Fruit fly (Drosophila melanogaster) whole organism, prepupa: ENCODE results near the gene CG12011.

Source experiments
- CG11294 ChIP-seq: fragments of 200-800 bp; sonication (Bioruptor generic); IDR thresholded peaks from 2 replicates; pipeline ENCODE4 v1.3.6; 2022; ENCODE audit warnings: missing biosample characterization, missing genetic modification characterization
- CG11762 ChIP-seq: fragments of 200-800 bp; sonication (Bioruptor generic); optimal IDR thresholded peaks from 3 replicates; lab custom pipeline; 2016; ENCODE audit warnings: missing biosample characterization, missing genetic modification characterization; ENCODE audit not compliant: insufficient read depth
- CG1621 ChIP-seq: fragments of 200-800 bp; sonication (Bioruptor generic); optimal IDR thresholded peaks from 3 replicates; lab custom pipeline; 2018; ENCODE audit warnings: missing biosample characterization, mild to moderate bottlenecking, missing genetic modification characterization
- CG32006 ChIP-seq: fragments of 200-800 bp; sonication (Bioruptor generic); optimal IDR thresholded peaks from 3 replicates; lab custom pipeline; 2017; ENCODE audit warnings: missing biosample characterization, mild to moderate bottlenecking, missing genetic modification characterization
- CG34406 ChIP-seq: fragments of 200-800 bp; sonication (Bioruptor generic); optimal IDR thresholded peaks from 3 replicates; lab custom pipeline; 2016; ENCODE audit warnings: missing biosample characterization, missing genetic modification characterization
- CG4318 ChIP-seq: fragments of 200-800 bp; sonication (Bioruptor generic); optimal IDR thresholded peaks from 3 replicates; lab custom pipeline; 2017; ENCODE audit warnings: missing biosample characterization, mild to moderate bottlenecking, missing genetic modification characterization
- CG6163 ChIP-seq: fragments of 200-800 bp; sonication (Bioruptor generic); IDR thresholded peaks from 3 replicates; pipeline ENCODE4 v1.3.6; 2022; ENCODE audit warnings: missing biosample characterization, missing genetic modification characterization
- CG6276 ChIP-seq: fragments of 200-800 bp; sonication (Bioruptor generic); optimal IDR thresholded peaks from 2 replicates; lab custom pipeline; 2017; ENCODE audit warnings: missing biosample characterization, mild to moderate bottlenecking, missing genetic modification characterization
- CG6808 ChIP-seq: fragments of 200-800 bp; sonication (Bioruptor generic); optimal IDR thresholded peaks from 3 replicates; lab custom pipeline; 2017; ENCODE audit warnings: missing biosample characterization, missing genetic modification characterization, mild to moderate bottlenecking, moderate library complexity, missing genetic modification reagents
- CG7368 ChIP-seq: fragments of 200-800 bp; sonication (Bioruptor generic); optimal IDR thresholded peaks from 3 replicates; lab custom pipeline; 2016; ENCODE audit warnings: missing biosample characterization, missing genetic modification characterization
- CG8119 ChIP-seq: fragments of 200-800 bp; sonication (Bioruptor generic); IDR thresholded peaks from 3 replicates; pipeline ENCODE4 v1.3.6; 2022; ENCODE audit warnings: missing biosample characterization, missing genetic modification characterization
- CG8319 ChIP-seq: fragments of 200-800 bp; sonication (Bioruptor generic); optimal IDR thresholded peaks from 3 replicates; lab custom pipeline; 2016; ENCODE audit warnings: missing biosample characterization, missing genetic modification characterization
- CG8632 ChIP-seq: fragments of 200-800 bp; sonication (Bioruptor generic); optimal IDR thresholded peaks from 3 replicates; lab custom pipeline; 2016; ENCODE audit warnings: missing biosample characterization, missing genetic modification characterization
- Eip75B ChIP-seq: fragments of 200-800 bp; sonication (Bioruptor generic); optimal IDR thresholded peaks from 3 replicates; lab custom pipeline; 2016; ENCODE audit warnings: missing biosample characterization, missing genetic modification characterization
- Eip78C ChIP-seq: fragments of 200-800 bp; sonication (Bioruptor generic); peaks from one replicate; lab custom pipeline; 2016; ENCODE audit warnings: missing biosample characterization, missing genetic modification characterization
- Ets21C ChIP-seq: fragments of 200-800 bp; sonication (Bioruptor generic); optimal IDR thresholded peaks from 3 replicates; lab custom pipeline; 2016; ENCODE audit warnings: missing biosample characterization, missing genetic modification characterization
- Ets96B ChIP-seq: fragments of 200-800 bp; optimal IDR thresholded peaks from 2 replicates; lab custom pipeline; 2019; ENCODE audit warnings: missing biosample characterization, mild to moderate bottlenecking, missing genetic modification characterization, moderate library complexity
- Gug ChIP-seq: fragments of 200-800 bp; sonication (Bioruptor generic); IDR thresholded peaks from 2 replicates; pipeline ENCODE4 v1.3.6; 2022; ENCODE audit warnings: missing biosample characterization, missing genetic modification characterization
- Hr38 ChIP-seq: sonication (Bioruptor generic); optimal IDR thresholded peaks from 2 replicates; lab custom pipeline; 2016; ENCODE audit warnings: missing biosample characterization, missing genetic modification characterization
- Hr4 ChIP-seq: fragments of 200-800 bp; sonication (Bioruptor generic); optimal IDR thresholded peaks from 3 replicates; lab custom pipeline; 2016; ENCODE audit warnings: missing biosample characterization, missing genetic modification characterization
- Lpt ChIP-seq: fragments of 200-800 bp; sonication (Bioruptor generic); optimal IDR thresholded peaks from 3 replicates; lab custom pipeline; 2016; ENCODE audit warnings: missing biosample characterization, missing genetic modification characterization
- Met ChIP-seq: fragments of 200-800 bp; sonication (Bioruptor generic); optimal IDR thresholded peaks from 3 replicates; lab custom pipeline; 2016; ENCODE audit warnings: missing biosample characterization, missing genetic modification characterization
- OdsH ChIP-seq: fragments of 200-800 bp; sonication (Bioruptor generic); optimal IDR thresholded peaks from 3 replicates; lab custom pipeline; 2016; ENCODE audit warnings: missing biosample characterization, missing genetic modification characterization
- cyc ChIP-seq: fragments of 200-800 bp; sonication (Bioruptor generic); optimal IDR thresholded peaks from 3 replicates; lab custom pipeline; 2016; ENCODE audit warnings: missing biosample characterization, missing genetic modification characterization
- eg ChIP-seq: fragments of 200-800 bp; sonication (Bioruptor generic); IDR thresholded peaks from 3 replicates; pipeline ENCODE4 v1.3.6; 2022; ENCODE audit warnings: missing biosample characterization, missing genetic modification characterization
- esn ChIP-seq: fragments of 200-800 bp; sonication (Bioruptor generic); optimal IDR thresholded peaks from 2 replicates; lab custom pipeline; 2016; ENCODE audit warnings: missing biosample characterization, mild to moderate bottlenecking, missing genetic modification characterization, moderate library complexity
- fd59A ChIP-seq: fragments of 200-800 bp; sonication (Bioruptor generic); optimal IDR thresholded peaks from 2 replicates; lab custom pipeline; 2017; ENCODE audit warnings: missing biosample characterization, mild to moderate bottlenecking, missing genetic modification characterization, missing genetic modification reagents
- fd85E ChIP-seq: fragments of 200-800 bp; sonication (Bioruptor generic); optimal IDR thresholded peaks from 3 replicates; lab custom pipeline; 2016; ENCODE audit warnings: missing biosample characterization, missing genetic modification characterization
- fkh ChIP-seq: fragments of 200-800 bp; sonication (Bioruptor generic); optimal IDR thresholded peaks from 3 replicates; lab custom pipeline; 2017; ENCODE audit warnings: missing biosample characterization, mild to moderate bottlenecking, missing genetic modification characterization, moderate library complexity
- net ChIP-seq: fragments of 200-800 bp; sonication (Bioruptor generic); optimal IDR thresholded peaks from 3 replicates; lab custom pipeline; 2016; ENCODE audit warnings: missing biosample characterization, missing genetic modification characterization
- ss ChIP-seq, 2 experiments: fragments of 200-800 bp; sonication (Bioruptor generic); optimal IDR thresholded peaks; 2 replicates in 1 of 2; 3 replicates in 1 of 2; lab custom pipeline; 2017 to 2018; ENCODE audit warnings: mild to moderate bottlenecking in 2 of 2, missing biosample characterization in 2 of 2, missing genetic modification characterization in 2 of 2, moderate library complexity in 1 of 2
- topi ChIP-seq: fragments of 200-800 bp; sonication (Bioruptor generic); optimal IDR thresholded peaks from 3 replicates; lab custom pipeline; 2016; ENCODE audit warnings: missing biosample characterization, missing genetic modification characterization
- vri ChIP-seq: fragments of 200-800 bp; sonication (Bioruptor generic); optimal IDR thresholded peaks from 3 replicates; lab custom pipeline; 2016; ENCODE audit warnings: missing biosample characterization, mild to moderate bottlenecking, missing genetic modification characterization

The CG12011 gene

DNA sequence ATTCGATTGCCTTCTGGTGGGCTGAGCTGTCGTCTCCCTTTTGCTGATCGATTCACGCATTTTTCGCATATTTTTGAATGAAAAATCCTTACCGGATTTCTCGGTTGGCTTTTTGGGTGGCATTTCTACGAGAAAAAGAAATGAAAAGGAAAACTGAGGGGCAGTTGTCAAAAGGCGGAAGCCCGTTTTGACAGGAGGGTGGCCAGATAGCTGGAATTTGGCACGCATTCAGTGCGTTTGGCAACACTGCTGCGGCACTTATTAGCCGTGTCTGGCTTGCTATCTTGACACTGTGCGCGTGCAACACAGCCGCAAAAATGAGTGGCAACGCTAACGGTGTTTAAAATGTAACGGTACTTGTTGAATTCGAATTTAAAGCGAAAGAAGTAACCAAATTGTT, 25.9 kb upstream of the CG12011 start, which contains the start of gene RpL23A (continued):
- TF ChIP-seq ss (GFP tag; optimal IDR thresholded peaks at IDR 0.05; lab: Kevin White, UChicago) (peak; percentile 56 to 85), fd59A (GFP tag; lab: Kevin White, UChicago) (peak; percentile 51), Gug (GFP tag; lab: Robert Waterston, UW) (peak; percentile 46; the same call in 1 of the 2 replicates), Ets96B (peak; percentile 39), Eip75B (peak; percentile 85), Ets21C (GFP tag; lab: Kevin White, UChicago) (peak; percentile 74)

DNA sequence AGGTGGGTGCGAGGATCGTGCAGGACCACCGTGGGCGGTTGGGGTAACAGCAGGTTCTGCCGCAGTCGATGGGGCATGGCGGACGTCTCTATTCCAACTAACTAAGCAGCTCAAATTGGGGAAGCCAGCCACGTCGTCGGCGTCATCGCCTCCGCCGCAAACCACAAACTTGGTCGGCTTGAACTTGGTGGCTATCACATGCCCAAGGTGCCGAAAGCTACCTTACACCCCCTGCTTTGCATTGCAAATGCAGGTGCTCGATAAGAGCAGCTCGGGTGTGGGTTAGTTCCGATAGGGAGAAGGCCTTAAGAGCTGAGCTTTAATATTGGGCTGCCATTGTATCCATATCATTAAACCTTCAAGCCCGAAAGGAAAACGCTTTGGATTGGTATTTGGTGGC, 24.4 kb upstream of the CG12011 start, which contains the start of gene RabX5:
RabX5 (minus strand) TSS at position 101 of the 400 bp plus-strand sequence.
- TF ChIP-seq eg (GFP tag; lab: Robert Waterston, UW) (no peak), net (no peak), cyc (no peak), CG32006 (GFP tag; lab: Kevin White, UChicago) (no peak), Hr38 (GFP tag; lab: Kevin White, UChicago) (no peak), Lpt (GFP tag; lab: Kevin White, UChicago) (no peak), CG8632 (no peak), CG4318 (GFP tag; lab: Kevin White, UChicago) (no peak), CG8319 (GFP tag; lab: Kevin White, UChicago) (no peak), CG34406 (GFP tag; lab: Kevin White, UChicago) (no peak)
- TF ChIP-seq, all 60 proteins: peak for 0

- no peak for TF ChIP-seq CG7368 (GFP tag; lab: Kevin White, UChicago)
- TF ChIP-seq CG8632 = no peak
- no peak for TF ChIP-seq eg (GFP tag; lab: Robert Waterston, UW)
- TF ChIP-seq Met (GFP tag; lab: Kevin White, UChicago) = no peak
- TF ChIP-seq CG1621 (tag; lab: Kevin White, UChicago) = no peak
- no peak for TF ChIP-seq fd85E (GFP tag; lab: Kevin White, UChicago)
- no peak for TF ChIP-seq Eip78C
- no peak for TF ChIP-seq cyc
- no peak for TF ChIP-seq Hr4 (GFP tag; lab: Kevin White, UChicago)
- TF ChIP-seq CG4318 (GFP tag; lab: Kevin White, UChicago) = no peak
- no peak for TF ChIP-seq CG8119 (GFP tag; lab: Robert Waterston, UW)
- no peak for TF ChIP-seq CG11294 (GFP tag; lab: Robert Waterston, UW)
- TF ChIP-seq vri = no peak
- TF ChIP-seq CG8319 (GFP tag; lab: Kevin White, UChicago) = no peak
- no peak for TF ChIP-seq CG6808
- TF ChIP-seq CG6276 (GFP tag; lab: Kevin White, UChicago) = no peak
- no peak for TF ChIP-seq esn (GFP tag; lab: Kevin White, UChicago)
- TF ChIP-seq CG6163 (GFP tag; lab: Robert Waterston, UW) = no peak
- TF ChIP-seq CG11762 (GFP tag; lab: Kevin White, UChicago) = no peak
Observed at dm6 chr3L:1672627-1673026, 21.8 kb upstream of the CG12011 start, which contains the start of gene CG13930. Gene CG13930, minus strand, starts transcription at chr3L:1672727.

DNA sequence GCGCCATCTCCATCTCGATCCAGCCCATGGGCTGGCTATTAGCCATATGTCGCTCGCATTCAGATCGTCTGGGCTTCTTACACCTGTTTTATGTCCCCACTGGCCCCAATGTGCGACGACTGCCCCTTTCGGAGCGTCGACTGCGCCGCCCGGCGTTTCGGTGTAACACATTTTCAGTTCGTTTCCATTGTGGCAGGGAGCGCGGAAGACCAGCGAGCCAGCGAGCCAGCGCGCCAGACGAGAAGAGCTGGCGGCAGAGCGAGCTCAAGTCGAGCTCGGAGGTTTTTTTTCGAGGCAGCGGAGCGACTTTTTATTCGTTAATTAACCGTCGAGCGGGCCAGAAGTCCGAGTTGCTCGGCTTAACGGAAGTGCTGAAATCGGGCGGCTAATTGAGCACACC, 20.0 kb upstream of the CG12011 start, which contains the start of gene CG7991:
CG7991 (plus strand) TSS at position 329 of the 400 bp plus-strand sequence.
- TF ChIP-seq CG34406 (GFP tag; lab: Kevin White, UChicago) (no peak), Eip78C (peak; percentile 14), CG6163 (GFP tag; lab: Robert Waterston, UW) (peak; percentile 38; the same call in 1 of the 3 replicates), CG8119 (GFP tag; lab: Robert Waterston, UW) (no peak)

dm6 chr3L:1675242-1675641, 19.2 kb upstream of the CG12011 start:
- TF ChIP-seq fkh (no peak), OdsH (GFP tag; lab: Kevin White, UChicago) (no peak), CG8319 (GFP tag; lab: Kevin White, UChicago) (no peak), cyc (no peak), net (no peak), CG6808 (no peak), CG4318 (GFP tag; lab: Kevin White, UChicago) (no peak), fd59A (GFP tag; lab: Kevin White, UChicago) (no peak), esn (GFP tag; lab: Kevin White, UChicago) (no peak), topi (no peak), Gug (GFP tag; lab: Robert Waterston, UW) (no peak)
- TF ChIP-seq, all 60 proteins: peak for 0
